Worm (Caenorhabditis elegans): ENCODE measurements around the gene citk-2.

Gene citk-2

ce11 chrII:4999122-4999521, at the start of gene citk-2:
TSS of gene citk-2 (plus strand) at chrII:4999520.
- peak; percentile 94 for TF ChIP-seq dsc-1 (tag; optimal IDR thresholded peaks at IDR 0.05)
- peak; percentile 50 for TF ChIP-seq nhr-237 (tag; optimal IDR thresholded peaks at IDR 0.05)
- no peak for TF ChIP-seq hlh-4 (tag; optimal IDR thresholded peaks at IDR 0.05)
- TF ChIP-seq fos-1 (tag; optimal IDR thresholded peaks at IDR 0.05) = peak; percentile 93
- peak; percentile 95 for TF ChIP-seq lsy-2 (tag; optimal IDR thresholded peaks at IDR 0.05)
- peak; percentile 96 for TF ChIP-seq nhr-71 (tag; optimal IDR thresholded peaks at IDR 0.05)
- TF ChIP-seq nhr-12 (tag; optimal IDR thresholded peaks at IDR 0.05) = no peak
- TF ChIP-seq efl-1 (optimal IDR thresholded peaks at IDR 0.05) = peak; percentile 100
- TF ChIP-seq efl-1 (GFP tag; optimal IDR thresholded peaks at IDR 0.05 in 1 of 2) = peak; percentile 100
- peak in 1 of 2 experiments; percentile 78 for TF ChIP-seq ztf-11 (tag; optimal IDR thresholded peaks at IDR 0.05)
- peak; percentile 38 for TF ChIP-seq efl-3 (GFP tag; optimal IDR thresholded peaks at IDR 0.05)
- TF ChIP-seq nhr-11 (tag; optimal IDR thresholded peaks at IDR 0.05) = peak; percentile 86
- TF ChIP-seq dpl-1 (GFP tag; optimal IDR thresholded peaks at IDR 0.05) = peak; percentile 100
- no peak for TF ChIP-seq Y116A8C.19 (tag; optimal IDR thresholded peaks at IDR 0.05; ENCODE audit: borderline replicate concordance)
- TF ChIP-seq elt-3 (tag; optimal IDR thresholded peaks at IDR 0.05) = peak in 2 of 6 experiments; percentile 76 to 91
- no peak for TF ChIP-seq vab-15 (tag; optimal IDR thresholded peaks at IDR 0.05)
- TF ChIP-seq lin-35 (GFP tag; optimal IDR thresholded peaks at IDR 0.05) = peak; percentile 100
- peak; percentile 74 to 90 (median 88) for TF ChIP-seq ceh-82 (tag; optimal IDR thresholded peaks at IDR 0.05)
- TF ChIP-seq lin-14 (GFP tag; optimal IDR thresholded peaks at IDR 0.05) = peak; percentile 88
- TF ChIP-seq nhr-77 (tag; optimal IDR thresholded peaks at IDR 0.05) = peak; percentile 61
- peak; percentile 79 for TF ChIP-seq lin-13 (GFP tag; optimal IDR thresholded peaks at IDR 0.05)
- no peak for TF ChIP-seq ets-5 (GFP tag; IDR thresholded peaks at IDR 0.05)
- TF ChIP-seq pax-3 (tag; optimal IDR thresholded peaks at IDR 0.05) = peak; percentile 79
- TF ChIP-seq lir-3 (tag; optimal IDR thresholded peaks at IDR 0.05; ENCODE audit: poor library complexity) = peak; percentile 85
- TF ChIP-seq xbp-1 (tag; optimal IDR thresholded peaks at IDR 0.05) = peak; percentile 94
- TF ChIP-seq nhr-90 (tag; optimal IDR thresholded peaks at IDR 0.05; ENCODE audit: poor library complexity) = peak; percentile 93
- peak in 1 of 2 experiments; percentile 67 for TF ChIP-seq mdl-1 (tag; optimal IDR thresholded peaks at IDR 0.05)
- TF ChIP-seq zag-1 (tag; optimal IDR thresholded peaks at IDR 0.05) = peak; percentile 37
- TF ChIP-seq unc-62 (GFP tag; optimal IDR thresholded peaks at IDR 0.05) = no peak
- TF ChIP-seq pag-3 (tag; optimal IDR thresholded peaks at IDR 0.05; ENCODE audit: borderline replicate concordance, insufficient read depth) = no peak
- no peak for TF ChIP-seq tlp-1 (tag; optimal IDR thresholded peaks at IDR 0.05)
- peak; percentile 21 for TF ChIP-seq fkh-10 (GFP tag; optimal IDR thresholded peaks at IDR 0.05)
- TF ChIP-seq ces-1 (GFP tag; optimal IDR thresholded peaks at IDR 0.05) = no peak
- TF ChIP-seq ztf-4 (tag; optimal IDR thresholded peaks at IDR 0.05) = peak; percentile 90
- peak; percentile 77 for TF ChIP-seq lin-15B (tag; optimal IDR thresholded peaks at IDR 0.05)
- TF ChIP-seq hpl-2 (GFP tag; optimal IDR thresholded peaks at IDR 0.05) = no peak
- no peak for TF ChIP-seq alr-1 (tag; optimal IDR thresholded peaks at IDR 0.05; ENCODE audit: borderline replicate concordance)
- no peak for TF ChIP-seq nhr-76 (tag; optimal IDR thresholded peaks at IDR 0.05)
- TF ChIP-seq lin-39 (tag; optimal IDR thresholded peaks at IDR 0.05) = peak; percentile 90
- TF ChIP-seq swsn-7 (tag; optimal IDR thresholded peaks at IDR 0.05) = peak; percentile 95
- TF ChIP-seq unc-86 (tag; optimal IDR thresholded peaks at IDR 0.05) = peak; percentile 92
- peak; percentile 73 for TF ChIP-seq zip-4 (GFP tag; optimal IDR thresholded peaks at IDR 0.05)
- peak; percentile 45 for TF ChIP-seq C34B4.2 (tag; optimal IDR thresholded peaks at IDR 0.05)
- TF ChIP-seq nhr-84 (tag; optimal IDR thresholded peaks at IDR 0.05) = peak; percentile 58
- TF ChIP-seq grh-1 (GFP tag; IDR thresholded peaks at IDR 0.05) = peak; percentile 95
- no peak for TF ChIP-seq nhr-28 (tag; optimal IDR thresholded peaks at IDR 0.05)
- no peak for TF ChIP-seq hlh-17 (GFP tag; optimal IDR thresholded peaks at IDR 0.05; ENCODE audit: borderline replicate concordance)
- no peak for TF ChIP-seq pqm-1 (tag; optimal IDR thresholded peaks at IDR 0.05)
- peak in 1 of 2 experiments; percentile 1 for TF ChIP-seq egl-27 (tag; optimal IDR thresholded peaks at IDR 0.05)
- peak; percentile 92 for TF ChIP-seq C16A3.4 (tag; optimal IDR thresholded peaks at IDR 0.05)
- peak; percentile 63 for TF ChIP-seq ceh-88 (GFP tag; IDR thresholded peaks at IDR 0.05)
- TF ChIP-seq fkh-8 (tag; optimal IDR thresholded peaks at IDR 0.05) = peak; percentile 66
